Worm (Caenorhabditis elegans) whole organism, L2 larva: Measurements from ENCODE around the gene pgp-5.

ENCODE experiments used
- blmp-1 ChIP-seq: sonication (generic microtip); optimal IDR thresholded peaks from 2 replicates; lab custom pipeline; 2017; ENCODE audit warnings: missing genetic modification characterization, mild to moderate bottlenecking, missing compliant biosample characterization, antibody characterized with exemption, moderate library complexity; ENCODE audit not compliant: insufficient read depth
- fos-1 ChIP-seq: fragments of 150-350 bp; optimal IDR thresholded peaks from 2 replicates; lab custom pipeline; 2014; ENCODE audit warnings: missing biosample characterization, missing genetic modification characterization
- lsy-2 ChIP-seq, 2 experiments: fragments of 150-350 bp in 1 of 2; sonication (generic microtip) in 1 of 2; optimal IDR thresholded peaks; 2 replicates each; lab custom pipeline; 2014 to 2017; ENCODE audit warnings: missing biosample characterization in 2 of 2, missing genetic modification characterization in 2 of 2
- nhr-11 ChIP-seq: fragments of 150-350 bp; optimal IDR thresholded peaks from 2 replicates; lab custom pipeline; 2014; ENCODE audit warnings: missing biosample characterization, missing genetic modification characterization
- nhr-77 ChIP-seq: fragments of 150-350 bp; optimal IDR thresholded peaks from 2 replicates; lab custom pipeline; 2014; ENCODE audit warnings: missing biosample characterization, missing genetic modification characterization
- sma-9 ChIP-seq, 2 experiments: fragments of 150-350 bp in 1 of 2; sonication (generic microtip) in 1 of 2; optimal IDR thresholded peaks; 2 replicates each; lab custom pipeline; 2014 to 2016; ENCODE audit warnings: missing genetic modification characterization in 2 of 2, mild to moderate bottlenecking in 1 of 2, missing biosample characterization in 1 of 2, missing compliant biosample characterization in 1 of 2, missing genetic modification reagents in 1 of 2, moderate library complexity in 1 of 2
- unc-55 ChIP-seq: fragments of 150-350 bp; sonication (generic microtip); optimal IDR thresholded peaks from 3 replicates; lab custom pipeline; 2014; ENCODE audit warnings: missing biosample characterization, missing genetic modification reagents, missing genetic modification characterization
- unc-62 ChIP-seq: fragments of 150-350 bp; optimal IDR thresholded peaks from 2 replicates; lab custom pipeline; 2014; ENCODE audit warnings: missing biosample characterization, missing genetic modification reagents, missing genetic modification characterization

DNA sequence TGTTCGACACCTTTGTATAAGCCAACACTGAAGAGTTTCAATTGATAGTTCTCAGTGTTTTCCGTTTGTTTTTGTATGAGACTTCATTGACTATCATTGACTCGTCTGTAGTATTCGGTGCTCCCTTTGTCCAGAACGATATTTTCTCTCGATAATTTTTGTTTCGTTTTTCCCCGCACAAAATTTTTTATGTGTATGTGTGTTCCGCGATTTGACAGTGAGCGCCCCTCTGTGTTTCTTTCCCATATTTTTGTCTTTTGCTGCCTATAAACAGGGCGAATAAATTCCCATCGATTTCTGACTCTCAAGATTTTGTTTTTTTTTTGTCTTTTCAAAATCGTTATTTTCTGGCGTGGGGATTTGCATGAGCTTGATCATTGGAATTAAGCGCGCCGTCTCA lies 24.1 kb upstream of the pgp-5 start, which contains the start of gene T21E8.7:
- TF ChIP-seq unc-55 (GFP tag; lab: Kevin White, UChicago): no peak
- no peak for TF ChIP-seq nhr-77 (tag; lab: Kevin White, UChicago)
- no peak for TF ChIP-seq nhr-11
- TF ChIP-seq lsy-2 (tag; optimal IDR thresholded peaks at IDR 0.05; lab: Kevin White, UChicago): no peak
- no peak for TF ChIP-seq blmp-1 (tag; lab: Kevin White, UChicago)
- no peak for TF ChIP-seq fos-1 (tag; lab: Kevin White, UChicago)
- TF ChIP-seq unc-62: no peak
- no peak for TF ChIP-seq sma-9 (GFP tag; optimal IDR thresholded peaks at IDR 0.05; lab: Kevin White, UChicago)
- TF ChIP-seq sma-9 (tag; optimal IDR thresholded peaks at IDR 0.05; lab: Kevin White, UChicago): no peak
